Worm (Caenorhabditis elegans) whole organism, early embryonic: ENCODE measurements around the gene rev-3.

ENCODE experiments used
- F13C5.2 ChIP-seq: sonication (generic microtip); optimal IDR thresholded peaks from 2 replicates; lab custom pipeline; 2017; ENCODE audit warnings: mild to moderate bottlenecking, missing genetic modification characterization, inconsistent platforms, missing compliant biosample characterization
- aly-1 ChIP-seq: sonication (generic microtip); optimal IDR thresholded peaks from 2 replicates; lab custom pipeline; 2016; ENCODE audit warnings: missing genetic modification characterization, missing compliant biosample characterization
- ama-1 ChIP-seq: fragments of 150-350 bp; optimal IDR thresholded peaks from 2 replicates; lab custom pipeline; 2014
- ceh-13 ChIP-seq: fragments of 200-800 bp; sonication (Bioruptor generic); optimal IDR thresholded peaks from 2 replicates; lab custom pipeline; 2018; ENCODE audit warnings: mild to moderate bottlenecking, missing genetic modification characterization, missing compliant biosample characterization
- ceh-36 ChIP-seq: sonication (generic microtip); optimal IDR thresholded peaks from 2 replicates; lab custom pipeline; 2016; ENCODE audit warnings: missing genetic modification characterization, inconsistent platforms, missing compliant biosample characterization
- ets-7 ChIP-seq: sonication (generic microtip); optimal IDR thresholded peaks from 2 replicates; lab custom pipeline; 2016; ENCODE audit warnings: missing genotype, missing genetic modification characterization, missing compliant biosample characterization
- flt-1 ChIP-seq: fragments of 200-800 bp; sonication (Bioruptor generic); IDR thresholded peaks from 2 replicates; pipeline ENCODE4 v1.3.6; 2022; ENCODE audit warnings: missing genetic modification characterization, missing compliant biosample characterization
- hnd-1 ChIP-seq: sonication (generic microtip); optimal IDR thresholded peaks from 2 replicates; lab custom pipeline; 2016; ENCODE audit warnings: missing genetic modification characterization, missing compliant biosample characterization
- sea-1 ChIP-seq: fragments of 200-800 bp; sonication (Bioruptor generic); conservative IDR thresholded peaks from 2 replicates; pipeline ENCODE4 v1.3.6; 2022; ENCODE audit warnings: missing genetic modification characterization, missing compliant biosample characterization
- tra-4 ChIP-seq: sonication (generic microtip); optimal IDR thresholded peaks from 2 replicates; lab custom pipeline; 2017; ENCODE audit warnings: missing genetic modification characterization, missing compliant biosample characterization

DNA sequence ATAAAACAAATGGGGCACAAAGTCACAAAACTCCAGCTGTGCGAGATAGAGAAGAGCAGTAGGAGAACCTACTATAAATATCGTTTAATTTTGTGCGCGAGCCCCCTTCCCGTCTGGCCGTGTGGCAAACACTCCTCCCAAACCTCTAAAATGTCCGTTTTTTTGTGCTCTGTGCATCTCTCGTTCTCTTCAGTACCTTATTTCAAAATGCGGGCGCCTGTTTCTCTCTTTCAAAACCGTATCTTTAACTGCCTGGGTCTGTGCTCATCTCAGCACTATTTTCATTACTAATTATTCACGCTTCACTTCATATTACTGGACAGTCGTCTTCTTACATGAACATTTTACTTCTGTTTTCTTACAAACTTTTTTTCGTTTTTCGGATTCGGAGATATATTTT, 19.6 kb upstream of the rev-3 start:
- TF ChIP-seq ama-1 (lab: Kevin White, UChicago): no peak
- no peak for TF ChIP-seq sea-1 (GFP tag; lab: Robert Waterston, UW)
- TF ChIP-seq aly-1 (tag; lab: Kevin White, UChicago): no peak
- no peak for TF ChIP-seq tra-4 (tag; lab: Kevin White, UChicago)
- TF ChIP-seq ceh-13: no peak
- TF ChIP-seq ets-7 (tag; lab: Kevin White, UChicago): no peak
- TF ChIP-seq hnd-1 (tag; lab: Kevin White, UChicago): no peak
- TF ChIP-seq flt-1 (GFP tag; lab: Robert Waterston, UW): no peak
- no peak for TF ChIP-seq ceh-36 (tag; lab: Kevin White, UChicago)
- no peak for TF ChIP-seq F13C5.2
